Worm (Caenorhabditis elegans) whole organism, L2 larva: ENCODE data around the gene rif-1.1.
A peak's percentile ranks its signal among the peaks of the same experiment; 100 is the strongest.

Source experiments
- C34F6.9 ChIP-seq: fragments of 150-350 bp; optimal IDR thresholded peaks from 2 replicates; lab custom pipeline; 2014; ENCODE audit warnings: missing biosample characterization, missing genetic modification characterization
- F13H6.1 ChIP-seq: sonication (generic microtip); optimal IDR thresholded peaks from 2 replicates; lab custom pipeline; 2016; ENCODE audit warnings: missing genetic modification characterization, missing compliant biosample characterization
- R02D3.7 ChIP-seq: fragments of 150-350 bp; optimal IDR thresholded peaks from 2 replicates; lab custom pipeline; 2014; ENCODE audit warnings: missing biosample characterization, missing genetic modification characterization
- Y55F3AM.14 ChIP-seq: fragments of 200-800 bp; sonication (Bioruptor generic); optimal IDR thresholded peaks from 2 replicates; lab custom pipeline; 2018; ENCODE audit warnings: mild to moderate bottlenecking, missing genetic modification characterization, missing compliant biosample characterization
- alr-1 ChIP-seq: fragments of 150-350 bp; optimal IDR thresholded peaks from 2 replicates; lab custom pipeline; 2014; ENCODE audit warnings: missing biosample characterization, missing genetic modification characterization
- aly-2 ChIP-seq: fragments of 150-350 bp; optimal IDR thresholded peaks from 2 replicates; lab custom pipeline; 2014; ENCODE audit warnings: missing biosample characterization, missing genetic modification characterization
- ama-1 ChIP-seq: fragments of 150-350 bp; optimal IDR thresholded peaks from 2 replicates; lab custom pipeline; 2018; ENCODE audit warnings: inconsistent platforms
- ceh-82 ChIP-seq: fragments of 150-350 bp; optimal IDR thresholded peaks from 2 replicates; lab custom pipeline; 2014; ENCODE audit warnings: missing biosample characterization, missing genetic modification characterization
- crh-2 ChIP-seq: sonication (generic microtip); optimal IDR thresholded peaks from 2 replicates; lab custom pipeline; 2017; ENCODE audit warnings: missing biosample characterization, missing genetic modification characterization
- dmd-4 ChIP-seq: sonication (generic microtip); optimal IDR thresholded peaks from 2 replicates; lab custom pipeline; 2017; ENCODE audit warnings: missing biosample characterization, missing genetic modification characterization
- egl-27 ChIP-seq: sonication (generic microtip); optimal IDR thresholded peaks from 3 replicates; lab custom pipeline; 2017; ENCODE audit warnings: missing biosample characterization, missing genetic modification reagents, missing genetic modification characterization
- fos-1 ChIP-seq: fragments of 150-350 bp; optimal IDR thresholded peaks from 2 replicates; lab custom pipeline; 2014; ENCODE audit warnings: missing biosample characterization, missing genetic modification characterization
- gmeb-1 ChIP-seq: fragments of 150-350 bp; optimal IDR thresholded peaks from 2 replicates; lab custom pipeline; 2014; ENCODE audit warnings: missing biosample characterization, missing genetic modification characterization
- lin-13 ChIP-seq: fragments of 150-350 bp; optimal IDR thresholded peaks from 2 replicates; lab custom pipeline; 2014; ENCODE audit warnings: missing biosample characterization, missing genetic modification reagents, missing genetic modification characterization
- lsy-2 ChIP-seq, 2 experiments: fragments of 150-350 bp in 1 of 2; sonication (generic microtip) in 1 of 2; optimal IDR thresholded peaks; 2 replicates each; lab custom pipeline; 2014 to 2017; ENCODE audit warnings: missing biosample characterization in 2 of 2, missing genetic modification characterization in 2 of 2
- mdl-1 ChIP-seq, 2 experiments: fragments of 150-350 bp in 1 of 2; sonication (generic microtip) in 1 of 2; optimal IDR thresholded peaks; 2 replicates each; lab custom pipeline; 2017; ENCODE audit warnings: missing biosample characterization in 2 of 2, missing genetic modification characterization in 2 of 2
- nhr-12 ChIP-seq: fragments of 150-350 bp; optimal IDR thresholded peaks from 2 replicates; lab custom pipeline; 2014; ENCODE audit warnings: missing biosample characterization, missing genetic modification characterization
- nhr-129 ChIP-seq: fragments of 150-350 bp; optimal IDR thresholded peaks from 2 replicates; lab custom pipeline; 2014; ENCODE audit warnings: missing biosample characterization, missing genetic modification characterization
- nhr-21 ChIP-seq: fragments of 150-350 bp; optimal IDR thresholded peaks from 2 replicates; lab custom pipeline; 2014; ENCODE audit warnings: missing biosample characterization, missing genetic modification characterization
- nhr-23 ChIP-seq: fragments of 150-350 bp; optimal IDR thresholded peaks from 2 replicates; lab custom pipeline; 2014; ENCODE audit warnings: missing biosample characterization, missing genetic modification reagents, missing genetic modification characterization
- nhr-237 ChIP-seq: fragments of 150-350 bp; optimal IDR thresholded peaks from 2 replicates; lab custom pipeline; 2014; ENCODE audit warnings: missing biosample characterization, missing genetic modification characterization
- nhr-25 ChIP-seq: fragments of 150-350 bp; sonication (generic microtip); optimal IDR thresholded peaks from 3 replicates; lab custom pipeline; 2014; ENCODE audit warnings: missing biosample characterization, missing genetic modification characterization
- nhr-6 ChIP-seq: fragments of 150-350 bp; optimal IDR thresholded peaks from 2 replicates; lab custom pipeline; 2014; ENCODE audit warnings: missing biosample characterization, missing genetic modification characterization
- nhr-77 ChIP-seq: fragments of 150-350 bp; optimal IDR thresholded peaks from 2 replicates; lab custom pipeline; 2014; ENCODE audit warnings: missing biosample characterization, missing genetic modification characterization
- sma-3 ChIP-seq: sonication (generic microtip); optimal IDR thresholded peaks from 2 replicates; lab custom pipeline; 2016; ENCODE audit warnings: missing genetic modification reagents, missing genetic modification characterization, missing compliant biosample characterization
- sma-9 ChIP-seq, 2 experiments: fragments of 150-350 bp in 1 of 2; sonication (generic microtip) in 1 of 2; optimal IDR thresholded peaks; 2 replicates each; lab custom pipeline; 2014 to 2016; ENCODE audit warnings: missing genetic modification characterization in 2 of 2, mild to moderate bottlenecking in 1 of 2, missing biosample characterization in 1 of 2, missing compliant biosample characterization in 1 of 2, missing genetic modification reagents in 1 of 2, moderate library complexity in 1 of 2
- unc-39 ChIP-seq: fragments of 150-350 bp; optimal IDR thresholded peaks from 2 replicates; lab custom pipeline; 2014; ENCODE audit warnings: missing biosample characterization, missing genetic modification characterization
- unc-55 ChIP-seq: fragments of 150-350 bp; sonication (generic microtip); optimal IDR thresholded peaks from 3 replicates; lab custom pipeline; 2014; ENCODE audit warnings: missing biosample characterization, missing genetic modification reagents, missing genetic modification characterization
- ztf-1 ChIP-seq: fragments of 200-800 bp; sonication (Bioruptor generic); conservative IDR thresholded peaks from 2 replicates; pipeline ENCODE4 v1.3.6; 2022; ENCODE audit warnings: missing genetic modification characterization, missing compliant biosample characterization
- ztf-4 ChIP-seq: fragments of 150-350 bp; optimal IDR thresholded peaks from 2 replicates; lab custom pipeline; 2014; ENCODE audit warnings: missing biosample characterization, missing genetic modification characterization

The rif-1.1 gene

ce11 chrIV:17471870-17472459 is 10.9 kb upstream of the rif-1.1 start, which contains the start of gene epic-1 (continued):
- TF ChIP-seq F13H6.1 (tag; lab: Kevin White, UChicago), result no peak
- TF ChIP-seq R02D3.7 (tag; lab: Kevin White, UChicago), result no peak
- TF ChIP-seq nhr-23 (tag; lab: Kevin White, UChicago), result no peak
- TF ChIP-seq nhr-21 (tag; lab: Kevin White, UChicago), result peak; percentile 43
- TF ChIP-seq sma-9 (GFP tag; optimal IDR thresholded peaks at IDR 0.05; lab: Kevin White, UChicago), result no peak
- no peak for TF ChIP-seq sma-9 (tag; optimal IDR thresholded peaks at IDR 0.05; lab: Kevin White, UChicago)
- no peak for TF ChIP-seq aly-2 (tag; lab: Kevin White, UChicago)
- no peak for TF ChIP-seq dmd-4 (tag; lab: Kevin White, UChicago)
- no peak for TF ChIP-seq mdl-1 (tag; optimal IDR thresholded peaks at IDR 0.05; lab: Kevin White, UChicago)
- no peak for TF ChIP-seq ztf-4

ce11 chrIV:17470096-17470602 is 9.1 kb upstream of the rif-1.1 start, which contains the start of gene F11E6.4:
TSS of gene F11E6.4 (minus strand) at chrIV:17470354.
- peak; percentile 28 for TF ChIP-seq lin-13 (GFP tag; lab: Kevin White, UChicago)
- no peak for TF ChIP-seq nhr-237
- peak; percentile 73 for TF ChIP-seq nhr-25 (tag; lab: Kevin White, UChicago)
- TF ChIP-seq ama-1, result peak; percentile 21
- peak; percentile 35 for TF ChIP-seq ztf-4

DNA sequence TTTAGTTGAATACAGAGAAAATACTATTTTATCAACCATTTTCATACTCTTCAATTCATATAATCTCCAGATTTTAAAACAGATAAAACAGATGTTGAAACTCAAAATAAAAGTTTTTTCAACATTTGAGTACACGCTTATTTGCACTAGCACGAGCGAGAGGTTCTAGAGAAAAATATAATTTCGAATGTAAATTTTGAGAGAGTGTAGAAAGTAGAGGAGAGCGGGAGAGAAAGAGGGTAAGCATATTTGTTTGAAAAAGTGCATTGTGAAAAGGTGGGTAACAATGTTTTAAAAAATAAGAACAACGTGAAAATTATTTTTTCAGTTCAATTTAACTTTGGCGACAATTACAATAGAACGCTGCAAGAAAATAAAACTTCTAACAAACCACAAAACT is 6.8 kb upstream of the rif-1.1 start:
- peak; percentile 38 for TF ChIP-seq C34F6.9 (tag; lab: Kevin White, UChicago)
- peak; percentile 68 for TF ChIP-seq unc-55
- no peak for TF ChIP-seq fos-1 (tag; lab: Kevin White, UChicago)
- no peak for TF ChIP-seq crh-2 (tag; lab: Kevin White, UChicago)

DNA sequence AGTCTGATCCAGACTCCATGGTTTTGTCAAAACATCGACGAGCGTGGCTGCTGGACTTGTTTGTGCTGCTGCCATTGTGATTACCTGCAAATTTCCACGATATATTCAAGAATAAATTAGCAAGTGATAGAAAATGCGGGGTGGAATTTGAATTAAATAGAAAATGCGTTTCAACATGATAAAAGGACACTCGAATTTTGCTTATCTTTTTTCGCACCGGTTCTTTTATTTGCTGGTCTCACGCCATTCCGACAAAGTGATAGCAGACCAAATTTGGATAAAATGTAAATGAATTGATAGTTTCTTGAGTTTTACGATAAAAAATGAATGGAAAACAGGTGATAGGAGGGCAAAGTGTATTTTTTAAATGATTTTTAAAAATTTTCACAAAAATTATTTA is 6.3 kb upstream of the rif-1.1 start, which contains the start of gene elo-2:
Gene elo-2 (minus strand): TSS at position 84 of the 400 bp plus-strand sequence.
- TF ChIP-seq sma-3 (GFP tag; lab: Kevin White, UChicago) (no peak), crh-2 (tag; lab: Kevin White, UChicago) (peak; percentile 9), gmeb-1 (tag; lab: Kevin White, UChicago) (peak; percentile 40), nhr-77 (no peak), sma-9 (GFP tag; optimal IDR thresholded peaks at IDR 0.05; lab: Kevin White, UChicago) (peak; percentile 59), sma-9 (tag; optimal IDR thresholded peaks at IDR 0.05; lab: Kevin White, UChicago) (no peak), lsy-2 (tag; optimal IDR thresholded peaks at IDR 0.05; lab: Kevin White, UChicago) (no peak), fos-1 (tag; lab: Kevin White, UChicago) (peak; percentile 30)

DNA sequence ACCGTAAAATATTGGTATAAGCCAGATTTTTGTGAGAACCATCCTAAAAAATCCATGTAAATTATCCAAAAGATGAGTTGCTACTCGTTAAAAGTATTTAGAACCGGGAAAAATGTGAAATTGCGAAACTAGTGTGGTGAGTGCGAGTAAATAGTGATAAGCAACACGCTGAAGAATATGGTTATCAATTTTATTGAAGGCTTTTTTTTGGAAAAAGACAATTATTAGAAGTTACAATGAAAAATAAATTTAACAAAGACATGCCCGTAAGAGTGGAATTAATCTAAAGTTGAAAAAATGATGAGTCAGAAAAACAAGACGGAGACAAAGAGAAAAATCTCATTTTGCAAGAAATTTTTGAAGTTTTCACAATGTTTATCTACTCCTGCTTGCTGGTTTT is 4.8 kb upstream of the rif-1.1 start, which contains the start of gene F11E6.6:
Gene F11E6.6 (minus strand): TSS at position 101 of the 400 bp plus-strand sequence.
- no peak for TF ChIP-seq nhr-12 (tag; lab: Kevin White, UChicago)
- TF ChIP-seq fos-1 (tag; lab: Kevin White, UChicago), result peak; percentile 48

- TF ChIP-seq ceh-82 (tag; lab: Kevin White, UChicago) (no peak), aly-2 (tag; lab: Kevin White, UChicago) (no peak), nhr-129 (tag; lab: Kevin White, UChicago) (no peak), ztf-1 (GFP tag; lab: Robert Waterston, UW) (no peak), C34F6.9 (tag; lab: Kevin White, UChicago) (no peak), egl-27 (no peak), alr-1 (tag; lab: Kevin White, UChicago) (no peak), nhr-6 (no peak), fos-1 (tag; lab: Kevin White, UChicago) (no peak), unc-39 (no peak), nhr-23 (tag; lab: Kevin White, UChicago) (no peak), Y55F3AM.14 (no peak), sma-3 (GFP tag; lab: Kevin White, UChicago) (no peak)
These were observed 2.1 kb upstream of the rif-1.1 start, which contains the start of gene F11E6.10 for ce11 chrIV:17463108-17463608. TSS of gene F11E6.10 (minus strand) at chrIV:17463158.
